Worm (Caenorhabditis elegans): ENCODE data around the gene C03A3.1.

DNA sequence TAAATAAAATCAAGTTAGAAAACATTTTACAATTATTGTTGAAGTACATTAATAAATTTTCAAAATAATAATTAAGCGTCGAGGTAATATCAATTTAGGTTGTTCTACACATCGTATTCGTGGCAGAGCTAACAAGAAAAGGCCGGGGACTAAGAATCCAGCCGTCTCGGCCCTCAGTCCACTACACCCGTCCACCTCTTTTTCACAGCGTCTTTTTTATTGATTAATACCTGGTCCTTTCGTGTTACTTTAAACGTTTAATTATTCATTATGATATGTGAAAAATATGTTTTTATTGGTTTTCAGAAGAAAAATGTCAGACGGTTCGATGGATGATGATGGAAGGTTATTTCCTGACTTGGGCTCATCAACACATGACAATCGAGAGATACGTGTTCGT lies 49.9 kb downstream of the C03A3.1 start, which contains the start of gene vhl-1:
- TF ChIP-seq ceh-48 (tag; optimal IDR thresholded peaks at IDR 0.05) (no peak), Y22D7AL.16 (tag; optimal IDR thresholded peaks at IDR 0.05) (no peak), mec-3 (tag; optimal IDR thresholded peaks at IDR 0.05; ENCODE audit: borderline replicate concordance) (no peak), nfya-1 (tag; optimal IDR thresholded peaks at IDR 0.05) (no peak), eyg-1 (tag; optimal IDR thresholded peaks at IDR 0.05) (no peak), ceh-6 (GFP tag; optimal IDR thresholded peaks at IDR 0.05) (no peak), tbx-7 (tag; optimal IDR thresholded peaks at IDR 0.05) (no peak), hlh-6 (tag; optimal IDR thresholded peaks at IDR 0.05) (no peak)
